Fruit fly (Drosophila melanogaster) whole organism, wandering third instar larva: ENCODE data around the gene CG1640.

Experiments used
- Dif ChIP-seq: fragments of 200-275, 200-300 bp; sonication (Bioruptor generic); optimal IDR thresholded peaks from 2 replicates; lab custom pipeline; 2018; ENCODE audit warnings: missing biosample characterization, missing genetic modification characterization; ENCODE audit not compliant: partially characterized antibody
- N ChIP-seq: fragments of >200 bp; optimal IDR thresholded peaks from 2 replicates; lab custom pipeline; 2018; ENCODE audit warnings: missing biosample characterization, missing external identifiers, missing genetic modification characterization

DNA sequence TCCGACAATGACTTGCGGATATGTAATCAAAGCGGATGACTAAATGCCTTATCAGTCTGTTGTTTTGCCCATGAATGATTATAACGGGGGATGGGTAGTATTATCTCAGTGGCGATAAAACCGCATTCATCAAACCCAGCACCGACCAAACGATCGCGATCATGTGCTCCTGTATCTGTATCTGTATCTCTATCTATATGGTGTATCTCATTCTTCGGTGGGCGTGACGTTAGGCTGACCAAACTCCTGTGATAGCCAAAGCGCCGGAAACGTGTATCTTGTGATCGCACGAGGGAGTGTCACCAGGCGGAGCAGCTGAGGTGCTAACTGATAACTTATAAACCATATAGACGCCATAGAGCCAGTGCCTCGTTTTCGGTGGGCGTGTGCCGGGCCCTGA, 22.4 kb downstream of the CG1640 start:
- TF ChIP-seq N (GFP tag; lab: Kevin White, UChicago), result no peak
- TF ChIP-seq Dif (GFP tag; lab: Kevin White, UChicago), result no peak
